Worm (Caenorhabditis elegans) whole organism, young adult: ENCODE data around the gene R08A2.2.

ENCODE experiments used
- madf-8 ChIP-seq: fragments of 200-800 bp; sonication (Bioruptor generic); conservative IDR thresholded peaks from 2 replicates; pipeline ENCODE4 v1.3.6; 2022; ENCODE audit warnings: missing genetic modification reagents, missing genetic modification characterization, missing compliant biosample characterization
- pha-4 ChIP-seq: fragments of 150-350 bp; sonication (generic microtip); optimal IDR thresholded peaks from 2 replicates; lab custom pipeline; 2014; ENCODE audit warnings: missing biosample characterization, missing genetic modification reagents, missing genetic modification characterization

DNA sequence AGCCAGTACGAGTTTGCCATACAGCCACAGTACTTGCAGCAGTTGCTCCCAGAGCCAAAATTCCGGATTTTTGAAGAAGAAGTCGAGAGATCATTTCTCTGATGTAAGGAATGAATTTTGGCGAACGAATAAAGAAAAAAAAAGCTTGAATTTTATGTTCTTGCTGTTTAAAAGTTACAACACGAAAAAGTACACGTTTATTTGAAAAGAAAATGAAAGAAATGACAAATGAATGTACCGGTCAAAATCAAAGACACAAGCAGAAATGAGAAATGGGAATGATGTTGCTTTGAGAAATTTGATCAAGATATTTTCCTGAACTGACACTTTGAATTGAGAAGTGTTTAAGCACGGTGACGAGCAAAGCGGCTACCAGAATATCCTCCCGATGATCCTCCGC, 25.7 kb upstream of the R08A2.2 start, which contains the start of gene Y50E8A.6:
- TF ChIP-seq pha-4 (tag; lab: Kevin White, UChicago) = no peak
- TF ChIP-seq madf-8 (GFP tag; lab: Robert Waterston, UW) = no peak
